Worm (Caenorhabditis elegans) whole organism, mixed stage, embryonic: ENCODE measurements around the gene rml-4.

ENCODE experiments used
- ceh-43 ChIP-seq: fragments of 200-800 bp; sonication (Bioruptor generic); optimal IDR thresholded peaks from 2 replicates; lab custom pipeline; 2018; ENCODE audit warnings: mild to moderate bottlenecking, missing genetic modification characterization, moderate library complexity, missing compliant biosample characterization
- elt-1 ChIP-seq: sonication (generic microtip); optimal IDR thresholded peaks from 2 replicates; lab custom pipeline; 2017; ENCODE audit warnings: missing genetic modification characterization, mild to moderate bottlenecking, missing compliant biosample characterization, antibody characterized with exemption, moderate library complexity, borderline replicate concordance; ENCODE audit not compliant: insufficient read depth
- elt-3 ChIP-seq: fragments of 150-350 bp; optimal IDR thresholded peaks from 2 replicates; lab custom pipeline; 2014; ENCODE audit warnings: missing biosample characterization, missing genetic modification characterization
- lin-13 ChIP-seq: fragments of 150-350 bp; optimal IDR thresholded peaks from 2 replicates; lab custom pipeline; 2014; ENCODE audit warnings: missing biosample characterization, missing genetic modification characterization
- nhr-237 ChIP-seq: fragments of 150-350 bp; optimal IDR thresholded peaks from 2 replicates; lab custom pipeline; 2014; ENCODE audit warnings: missing biosample characterization, missing genetic modification characterization
- nhr-28 ChIP-seq: fragments of 150-350 bp; optimal IDR thresholded peaks from 2 replicates; lab custom pipeline; 2014; ENCODE audit warnings: missing biosample characterization, missing genetic modification characterization
- pha-4 ChIP-seq: fragments of 150-350 bp; optimal IDR thresholded peaks from 2 replicates; lab custom pipeline; 2018; ENCODE audit warnings: missing biosample characterization, missing genetic modification reagents, missing genetic modification characterization
- sem-2 ChIP-seq: fragments of 200-800 bp; sonication (Bioruptor generic); optimal IDR thresholded peaks from 2 replicates; lab custom pipeline; 2018; ENCODE audit warnings: mild to moderate bottlenecking, missing genetic modification characterization, missing compliant biosample characterization
- snpc-4 ChIP-seq: fragments of 150-350 bp; optimal IDR thresholded peaks from 2 replicates; lab custom pipeline; 2014; ENCODE audit warnings: missing biosample characterization, missing genetic modification characterization
- unc-39 ChIP-seq: fragments of 150-350 bp; optimal IDR thresholded peaks from 2 replicates; lab custom pipeline; 2014; ENCODE audit warnings: missing biosample characterization, missing genetic modification characterization
- unc-62 ChIP-seq: fragments of 150-350 bp; optimal IDR thresholded peaks from 2 replicates; lab custom pipeline; 2014; ENCODE audit warnings: missing biosample characterization, missing genetic modification reagents, missing genetic modification characterization
- ztf-11 ChIP-seq: fragments of 150-350 bp; optimal IDR thresholded peaks from 2 replicates; lab custom pipeline; 2014; ENCODE audit warnings: missing biosample characterization, missing genetic modification characterization

ce11 chrII:4297259-4297658, 2.4 kb downstream of the rml-4 start:
- no peak for TF ChIP-seq unc-62
- no peak for TF ChIP-seq lin-13 (tag; lab: Kevin White, UChicago)
- no peak for TF ChIP-seq elt-3 (tag; lab: Kevin White, UChicago)
- no peak for TF ChIP-seq sem-2 (GFP tag; lab: Kevin White, UChicago)
- TF ChIP-seq ceh-43, result no peak
- TF ChIP-seq ztf-11 (tag; lab: Kevin White, UChicago), result no peak
- TF ChIP-seq snpc-4 (tag; lab: Kevin White, UChicago), result no peak
- no peak for TF ChIP-seq nhr-28 (tag; lab: Kevin White, UChicago)
- TF ChIP-seq nhr-237 (tag; lab: Kevin White, UChicago), result no peak
- no peak for TF ChIP-seq pha-4
- no peak for TF ChIP-seq unc-39 (tag; lab: Kevin White, UChicago)
- no peak for TF ChIP-seq elt-1 (tag; lab: Kevin White, UChicago)
